Fruit fly (Drosophila melanogaster) whole organism, prepupa: ENCODE measurements around the gene CG42502.

Experiments
- CG10631 ChIP-seq: fragments of 200-800 bp; sonication (Bioruptor generic); optimal IDR thresholded peaks from 2 replicates; lab custom pipeline; 2016; ENCODE audit warnings: missing biosample characterization, missing genetic modification characterization
- CG11294 ChIP-seq: fragments of 200-800 bp; sonication (Bioruptor generic); IDR thresholded peaks from 2 replicates; pipeline ENCODE4 v1.3.6; 2022; ENCODE audit warnings: missing biosample characterization, missing genetic modification characterization
- CG11762 ChIP-seq: fragments of 200-800 bp; sonication (Bioruptor generic); optimal IDR thresholded peaks from 3 replicates; lab custom pipeline; 2016; ENCODE audit warnings: missing biosample characterization, missing genetic modification characterization; ENCODE audit not compliant: insufficient read depth
- CG11902 ChIP-seq: fragments of 200-800 bp; sonication (Bioruptor generic); optimal IDR thresholded peaks from 3 replicates; lab custom pipeline; 2016; ENCODE audit warnings: missing biosample characterization, missing genetic modification characterization
- CG15336 ChIP-seq: fragments of 200-800 bp; sonication (Bioruptor generic); IDR thresholded peaks from 2 replicates; pipeline ENCODE4 v1.3.6; 2022; ENCODE audit warnings: missing biosample characterization, missing genetic modification characterization
- CG31627 ChIP-seq: fragments of 200-800 bp; sonication (Bioruptor generic); optimal IDR thresholded peaks from 3 replicates; lab custom pipeline; 2016; ENCODE audit warnings: missing biosample characterization, missing genetic modification characterization
- CG32006 ChIP-seq: fragments of 200-800 bp; sonication (Bioruptor generic); optimal IDR thresholded peaks from 3 replicates; lab custom pipeline; 2017; ENCODE audit warnings: missing biosample characterization, mild to moderate bottlenecking, missing genetic modification characterization
- CG34406 ChIP-seq: fragments of 200-800 bp; sonication (Bioruptor generic); optimal IDR thresholded peaks from 3 replicates; lab custom pipeline; 2016; ENCODE audit warnings: missing biosample characterization, missing genetic modification characterization
- CG4318 ChIP-seq: fragments of 200-800 bp; sonication (Bioruptor generic); optimal IDR thresholded peaks from 3 replicates; lab custom pipeline; 2017; ENCODE audit warnings: missing biosample characterization, mild to moderate bottlenecking, missing genetic modification characterization
- CG6163 ChIP-seq: fragments of 200-800 bp; sonication (Bioruptor generic); IDR thresholded peaks from 3 replicates; pipeline ENCODE4 v1.3.6; 2022; ENCODE audit warnings: missing biosample characterization, missing genetic modification characterization
- CG6276 ChIP-seq: fragments of 200-800 bp; sonication (Bioruptor generic); optimal IDR thresholded peaks from 2 replicates; lab custom pipeline; 2017; ENCODE audit warnings: missing biosample characterization, mild to moderate bottlenecking, missing genetic modification characterization
- CG6792 ChIP-seq: fragments of 200-800 bp; sonication (Bioruptor generic); optimal IDR thresholded peaks from 3 replicates; lab custom pipeline; 2016; ENCODE audit warnings: missing biosample characterization, missing genetic modification characterization
- CG6808 ChIP-seq: fragments of 200-800 bp; sonication (Bioruptor generic); optimal IDR thresholded peaks from 3 replicates; lab custom pipeline; 2017; ENCODE audit warnings: missing biosample characterization, missing genetic modification characterization, mild to moderate bottlenecking, moderate library complexity, missing genetic modification reagents
- CG6854 ChIP-seq: fragments of 200-800 bp; sonication (Bioruptor generic); optimal IDR thresholded peaks from 2 replicates; lab custom pipeline; 2017; ENCODE audit warnings: missing biosample characterization, mild to moderate bottlenecking, missing genetic modification characterization
- CG7368 ChIP-seq: fragments of 200-800 bp; sonication (Bioruptor generic); optimal IDR thresholded peaks from 3 replicates; lab custom pipeline; 2016; ENCODE audit warnings: missing biosample characterization, missing genetic modification characterization
- CG8119 ChIP-seq: fragments of 200-800 bp; sonication (Bioruptor generic); IDR thresholded peaks from 3 replicates; pipeline ENCODE4 v1.3.6; 2022; ENCODE audit warnings: missing biosample characterization, missing genetic modification characterization
- CG9139 ChIP-seq: fragments of 200-800 bp; sonication (Bioruptor generic); optimal IDR thresholded peaks from 3 replicates; lab custom pipeline; 2017; ENCODE audit warnings: missing biosample characterization, mild to moderate bottlenecking, missing genetic modification characterization
- Eip93F ChIP-seq: fragments of 200-800 bp; sonication (Bioruptor generic); optimal IDR thresholded peaks from 2 replicates; lab custom pipeline; 2016; ENCODE audit warnings: missing biosample characterization, mild to moderate bottlenecking, missing genetic modification characterization
- Hr38 ChIP-seq: sonication (Bioruptor generic); optimal IDR thresholded peaks from 2 replicates; lab custom pipeline; 2016; ENCODE audit warnings: missing biosample characterization, missing genetic modification characterization
- Lpt ChIP-seq: fragments of 200-800 bp; sonication (Bioruptor generic); optimal IDR thresholded peaks from 3 replicates; lab custom pipeline; 2016; ENCODE audit warnings: missing biosample characterization, missing genetic modification characterization
- OdsH ChIP-seq: fragments of 200-800 bp; sonication (Bioruptor generic); optimal IDR thresholded peaks from 3 replicates; lab custom pipeline; 2016; ENCODE audit warnings: missing biosample characterization, missing genetic modification characterization
- Smox ChIP-seq: fragments of 200-800 bp; sonication (Bioruptor generic); optimal IDR thresholded peaks from 3 replicates; lab custom pipeline; 2016; ENCODE audit warnings: missing biosample characterization, missing genetic modification characterization
- Sox102F ChIP-seq: fragments of 200-800 bp; sonication (Bioruptor generic); optimal IDR thresholded peaks from 2 replicates; lab custom pipeline; 2016; ENCODE audit warnings: missing biosample characterization, mild to moderate bottlenecking, missing genetic modification characterization
- Sox15 ChIP-seq: fragments of 200-800 bp; sonication (Bioruptor generic); optimal IDR thresholded peaks from 3 replicates; lab custom pipeline; 2016; ENCODE audit warnings: missing biosample characterization, missing genetic modification characterization
- achi ChIP-seq: fragments of 200-800 bp; sonication (Bioruptor generic); optimal IDR thresholded peaks from 3 replicates; lab custom pipeline; 2016; ENCODE audit warnings: missing biosample characterization, missing genetic modification characterization
- acj6 ChIP-seq: fragments of 200-800 bp; sonication (Bioruptor generic); optimal IDR thresholded peaks from 3 replicates; lab custom pipeline; 2016; ENCODE audit warnings: missing biosample characterization, missing genetic modification characterization
- cyc ChIP-seq: fragments of 200-800 bp; sonication (Bioruptor generic); optimal IDR thresholded peaks from 3 replicates; lab custom pipeline; 2016; ENCODE audit warnings: missing biosample characterization, missing genetic modification characterization
- dac ChIP-seq: fragments of 200-800 bp; sonication (Bioruptor generic); optimal IDR thresholded peaks from 2 replicates; lab custom pipeline; 2017; ENCODE audit warnings: missing biosample characterization, mild to moderate bottlenecking, missing genetic modification characterization
- dsx ChIP-seq: fragments of 200-800 bp; optimal IDR thresholded peaks from 3 replicates; lab custom pipeline; 2019; ENCODE audit warnings: missing biosample characterization, mild to moderate bottlenecking, missing genetic modification characterization, moderate library complexity; ENCODE audit not compliant: poor library complexity, severe bottlenecking
- esn ChIP-seq: fragments of 200-800 bp; sonication (Bioruptor generic); optimal IDR thresholded peaks from 2 replicates; lab custom pipeline; 2016; ENCODE audit warnings: missing biosample characterization, mild to moderate bottlenecking, missing genetic modification characterization, moderate library complexity
- fd85E ChIP-seq: fragments of 200-800 bp; sonication (Bioruptor generic); optimal IDR thresholded peaks from 3 replicates; lab custom pipeline; 2016; ENCODE audit warnings: missing biosample characterization, missing genetic modification characterization
- net ChIP-seq: fragments of 200-800 bp; sonication (Bioruptor generic); optimal IDR thresholded peaks from 3 replicates; lab custom pipeline; 2016; ENCODE audit warnings: missing biosample characterization, missing genetic modification characterization
- salr ChIP-seq, 2 experiments: fragments of 200-800 bp; sonication (Bioruptor generic); optimal IDR thresholded peaks; 3 replicates each; lab custom pipeline; 2016 to 2018; ENCODE audit warnings: missing biosample characterization in 2 of 2, missing genetic modification characterization in 2 of 2, mild to moderate bottlenecking in 1 of 2
- ss ChIP-seq, 2 experiments: fragments of 200-800 bp; sonication (Bioruptor generic); optimal IDR thresholded peaks; 2 replicates in 1 of 2; 3 replicates in 1 of 2; lab custom pipeline; 2017 to 2018; ENCODE audit warnings: mild to moderate bottlenecking in 2 of 2, missing biosample characterization in 2 of 2, missing genetic modification characterization in 2 of 2, moderate library complexity in 1 of 2
- svp ChIP-seq: fragments of 200-800 bp; sonication (Bioruptor generic); peaks from one replicate; lab custom pipeline; 2016; ENCODE audit warnings: missing biosample characterization, missing genetic modification characterization
- vri ChIP-seq: fragments of 200-800 bp; sonication (Bioruptor generic); optimal IDR thresholded peaks from 3 replicates; lab custom pipeline; 2016; ENCODE audit warnings: missing biosample characterization, mild to moderate bottlenecking, missing genetic modification characterization

CG42502 gene

DNA sequence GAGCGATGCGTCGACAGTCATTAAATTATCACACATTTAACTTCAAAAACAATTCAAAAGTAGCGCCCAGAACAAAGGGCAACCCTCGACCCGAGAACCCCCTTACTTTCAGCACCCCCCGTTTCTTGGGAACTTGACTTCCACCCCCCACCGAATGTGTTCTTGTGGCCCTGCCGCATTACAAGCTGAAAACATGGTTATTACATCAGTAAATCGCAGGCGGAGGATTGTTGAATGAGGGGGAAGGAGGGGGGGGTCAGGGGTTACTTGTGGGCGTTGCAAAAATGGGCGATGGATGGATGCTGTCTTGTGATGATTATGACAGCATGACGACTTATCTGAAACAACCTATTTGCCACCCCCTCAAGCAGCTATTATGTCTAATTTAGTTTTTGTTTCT, 4.1 kb upstream of the CG42502 start:
- TF ChIP-seq OdsH (GFP tag; lab: Kevin White, UChicago): no peak
- TF ChIP-seq dac (GFP tag; lab: Kevin White, UChicago): no peak
- TF ChIP-seq CG34406: no peak
- no peak for TF ChIP-seq Lpt (GFP tag; lab: Kevin White, UChicago)
- no peak for TF ChIP-seq CG9139 (GFP tag; lab: Kevin White, UChicago)
- no peak for TF ChIP-seq CG6854 (GFP tag; lab: Kevin White, UChicago)
- no peak for TF ChIP-seq CG11294 (GFP tag; lab: Robert Waterston, UW)
- no peak for TF ChIP-seq Sox102F
- no peak for TF ChIP-seq CG31627 (GFP tag; lab: Kevin White, UChicago)
- TF ChIP-seq, all 60 proteins: peak for 0

DNA sequence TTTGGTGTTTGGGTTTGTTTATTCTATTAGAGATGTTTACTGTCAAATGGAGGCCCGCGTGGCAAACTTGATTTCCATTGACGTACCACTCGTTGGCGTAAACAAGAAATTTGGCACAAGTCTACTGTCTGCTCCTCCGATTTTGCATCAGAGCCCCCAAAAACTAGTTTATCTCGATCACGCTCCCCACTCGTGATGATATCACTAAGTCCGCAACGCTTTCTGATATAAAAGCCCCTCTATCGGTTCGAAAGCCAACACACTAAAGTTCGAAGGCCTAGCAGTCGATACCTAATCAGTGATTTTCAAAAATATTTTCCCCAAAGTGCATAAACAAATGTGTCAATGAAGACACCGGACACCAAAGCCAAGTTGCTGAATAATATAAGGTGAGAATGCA, 1.7 kb upstream of the CG42502 start:
- no peak for TF ChIP-seq OdsH (GFP tag; lab: Kevin White, UChicago)

- TF ChIP-seq CG6276 (GFP tag; lab: Kevin White, UChicago) (no peak), svp (GFP tag; lab: Kevin White, UChicago) (no peak), CG34406 (no peak), vri (GFP tag; lab: Kevin White, UChicago) (no peak), CG32006 (GFP tag; lab: Kevin White, UChicago) (no peak), Smox (GFP tag; lab: Kevin White, UChicago) (no peak), CG11762 (GFP tag; lab: Kevin White, UChicago) (no peak), CG7368 (GFP tag; lab: Kevin White, UChicago) (no peak), CG31627 (GFP tag; lab: Kevin White, UChicago) (no peak), Hr38 (no peak), salr (GFP tag; optimal IDR thresholded peaks at IDR 0.05; lab: Kevin White, UChicago) (no peak), cyc (GFP tag; lab: Kevin White, UChicago) (no peak), esn (GFP tag; lab: Kevin White, UChicago) (no peak), CG10631 (GFP tag; lab: Kevin White, UChicago) (no peak), CG4318 (no peak), CG6163 (GFP tag; lab: Robert Waterston, UW) (no peak), CG8119 (GFP tag; lab: Robert Waterston, UW) (no peak)
- TF ChIP-seq, all 60 proteins: peak for 0
Measured at dm6 chr2L:18812348-18812747, 1.3 kb upstream of the CG42502 start, which contains the start of the genes CG17325 and CG42305. Gene CG17325, plus strand, starts transcription at chr2L:18812648. Gene CG42305, plus strand, starts transcription at chr2L:18812648.

DNA sequence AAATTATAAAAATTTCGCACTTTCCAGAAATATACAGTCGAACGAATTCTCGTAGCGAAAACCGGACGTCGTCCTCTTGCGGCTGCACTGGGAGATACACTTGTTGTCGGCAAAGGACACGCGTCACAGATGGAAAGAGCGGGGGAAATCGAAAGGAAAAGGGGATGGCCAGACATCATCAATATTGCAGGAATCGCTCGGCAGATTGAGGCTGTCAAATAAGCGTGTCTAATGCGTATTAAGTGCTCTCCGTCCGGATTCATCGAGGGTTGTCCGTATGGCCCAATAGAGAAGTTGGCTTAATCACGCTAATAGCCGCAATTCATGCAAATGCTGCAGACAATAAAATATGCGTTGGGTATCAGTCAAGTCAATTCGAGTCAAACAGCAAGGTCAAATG, 1.6 kb downstream of the CG42502 start:
- TF ChIP-seq CG6163 (GFP tag; lab: Robert Waterston, UW) (no peak), dac (GFP tag; lab: Kevin White, UChicago) (no peak), CG6792 (GFP tag; lab: Kevin White, UChicago) (no peak), ss (GFP tag; optimal IDR thresholded peaks at IDR 0.05; lab: Kevin White, UChicago) (no peak), dsx (GFP tag; lab: Kevin White, UChicago) (no peak), Sox15 (GFP tag; lab: Kevin White, UChicago) (no peak), Eip93F (GFP tag; lab: Kevin White, UChicago) (no peak), cyc (GFP tag; lab: Kevin White, UChicago) (no peak), CG34406 (no peak), OdsH (GFP tag; lab: Kevin White, UChicago) (no peak), CG6808 (GFP tag; lab: Kevin White, UChicago) (no peak), CG15336 (GFP tag; lab: Robert Waterston, UW) (no peak), fd85E (GFP tag; lab: Kevin White, UChicago) (no peak)

DNA sequence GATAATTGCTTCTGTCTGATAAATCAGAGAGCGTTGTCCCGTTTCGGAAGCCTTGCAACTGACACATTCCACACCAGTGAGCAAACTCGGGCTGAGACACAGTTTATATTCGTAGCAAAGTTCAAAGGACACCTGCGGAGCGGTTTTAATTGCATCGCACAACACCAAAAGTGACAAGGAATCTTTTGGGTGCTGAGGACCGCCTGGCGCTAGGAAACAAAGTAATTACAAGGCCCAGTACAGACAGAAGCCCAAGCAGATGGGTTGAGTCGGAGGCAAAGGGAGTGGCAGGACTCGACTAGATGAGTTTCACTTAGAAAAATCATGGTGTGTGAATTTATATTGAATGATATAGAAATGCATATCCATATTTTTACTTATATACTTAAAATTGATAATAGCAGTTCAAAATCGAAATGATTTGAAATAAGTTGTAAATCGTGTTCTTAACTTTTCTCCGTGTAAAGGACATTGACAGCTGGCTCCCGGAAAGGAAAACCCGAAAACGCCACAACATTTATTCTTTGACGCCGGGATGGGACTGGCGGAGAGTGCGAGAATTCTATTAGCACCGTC, 2.2 kb downstream of the CG42502 start:
- TF ChIP-seq CG9139 (GFP tag; lab: Kevin White, UChicago) (no peak), CG11294 (GFP tag; lab: Robert Waterston, UW) (no peak), net (GFP tag; lab: Kevin White, UChicago) (no peak), Hr38 (no peak), CG7368 (GFP tag; lab: Kevin White, UChicago) (no peak), Smox (GFP tag; lab: Kevin White, UChicago) (no peak), CG11902 (no peak), acj6 (GFP tag; lab: Kevin White, UChicago) (no peak), svp (GFP tag; lab: Kevin White, UChicago) (no peak), CG6276 (GFP tag; lab: Kevin White, UChicago) (no peak), Lpt (GFP tag; lab: Kevin White, UChicago) (no peak), achi (GFP tag; lab: Kevin White, UChicago) (no peak), OdsH (GFP tag; lab: Kevin White, UChicago) (no peak), dsx (GFP tag; lab: Kevin White, UChicago) (no peak)
